Worm (Caenorhabditis elegans) whole organism, midembryonic: ENCODE measurements around the gene ZK512.2.
A peak's percentile ranks its signal among the peaks of the same experiment; 100 is the strongest.

ENCODE experiments used
- T22C8.4 ChIP-seq: fragments of 200-800 bp; sonication (Bioruptor generic); IDR thresholded peaks from 2 replicates; pipeline ENCODE4 v1.3.6; 2022; ENCODE audit warnings: missing genetic modification characterization, missing compliant biosample characterization
- cog-1 ChIP-seq: sonication (generic microtip); optimal IDR thresholded peaks from 2 replicates; lab custom pipeline; 2016; ENCODE audit warnings: missing genetic modification characterization, missing compliant biosample characterization
- flt-1 ChIP-seq: fragments of 200-800 bp; sonication (Bioruptor generic); IDR thresholded peaks from 2 replicates; pipeline ENCODE4 v1.3.6; 2022; ENCODE audit warnings: missing genetic modification characterization, missing compliant biosample characterization
- klf-2 ChIP-seq: fragments of 200-800 bp; sonication (Bioruptor generic); conservative IDR thresholded peaks from 2 replicates; pipeline ENCODE4 v1.3.6; 2022; ENCODE audit warnings: missing genetic modification reagents, missing genetic modification characterization, missing compliant biosample characterization
- med-1 ChIP-seq: sonication (generic microtip); optimal IDR thresholded peaks from 2 replicates; lab custom pipeline; 2017; ENCODE audit warnings: missing genetic modification characterization, mild to moderate bottlenecking, missing compliant biosample characterization, antibody characterized with exemption, missing genetic modification reagents; ENCODE audit not compliant: insufficient read depth
- ref-1 ChIP-seq: fragments of 200-800 bp; sonication (Bioruptor generic); conservative IDR thresholded peaks from 2 replicates; pipeline ENCODE4 v1.3.6; 2022; ENCODE audit warnings: missing genetic modification reagents, missing genetic modification characterization, missing compliant biosample characterization
- tab-1 ChIP-seq: fragments of 200-800 bp; sonication (Bioruptor generic); IDR thresholded peaks from 2 replicates; pipeline ENCODE4 v1.3.6; 2022; ENCODE audit warnings: missing genetic modification characterization, missing compliant biosample characterization
- ztf-23 ChIP-seq: fragments of 200-800 bp; sonication (Bioruptor generic); IDR thresholded peaks from 2 replicates; pipeline ENCODE4 v1.3.6; 2022; ENCODE audit warnings: missing genetic modification reagents, missing genetic modification characterization, missing compliant biosample characterization
- ztf-29 ChIP-seq: fragments of 200-800 bp; sonication (Bioruptor generic); IDR thresholded peaks from 2 replicates; pipeline ENCODE4 v1.3.6; 2022; ENCODE audit warnings: missing genetic modification reagents, missing genetic modification characterization, missing compliant biosample characterization

ZK512.2 gene

DNA sequence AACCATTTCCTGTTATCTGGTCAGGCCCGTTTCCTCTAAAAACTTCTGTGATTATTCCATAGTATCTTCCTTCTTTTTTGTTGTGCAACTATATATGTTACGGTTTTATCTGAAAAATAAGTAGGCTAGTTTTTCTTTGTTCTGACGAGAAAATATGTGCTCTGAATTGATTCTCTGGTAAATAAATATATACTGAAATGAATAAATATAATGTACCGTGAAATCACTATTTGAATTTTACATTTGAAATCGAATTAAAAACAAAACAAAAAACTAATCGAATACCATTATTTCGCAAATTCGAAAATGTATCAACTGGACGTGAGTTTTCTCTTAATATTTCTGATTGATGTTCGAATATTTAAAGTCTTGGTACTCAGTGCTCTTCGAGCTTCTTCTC, 14.0 kb downstream of the ZK512.2 start, which contains the start of gene ZK512.10:
ZK512.10 (plus strand) TSS at position 301 of the 400 bp plus-strand sequence.
- TF ChIP-seq tab-1 (GFP tag; lab: Robert Waterston, UW) (no peak), med-1 (GFP tag; lab: Kevin White, UChicago) (no peak), T22C8.4 (no peak), cog-1 (no peak), ztf-29 (GFP tag; lab: Robert Waterston, UW) (no peak), flt-1 (GFP tag; lab: Robert Waterston, UW) (no peak), ztf-23 (GFP tag; lab: Robert Waterston, UW) (no peak), klf-2 (GFP tag; lab: Robert Waterston, UW) (no peak), ref-1 (no peak)

DNA sequence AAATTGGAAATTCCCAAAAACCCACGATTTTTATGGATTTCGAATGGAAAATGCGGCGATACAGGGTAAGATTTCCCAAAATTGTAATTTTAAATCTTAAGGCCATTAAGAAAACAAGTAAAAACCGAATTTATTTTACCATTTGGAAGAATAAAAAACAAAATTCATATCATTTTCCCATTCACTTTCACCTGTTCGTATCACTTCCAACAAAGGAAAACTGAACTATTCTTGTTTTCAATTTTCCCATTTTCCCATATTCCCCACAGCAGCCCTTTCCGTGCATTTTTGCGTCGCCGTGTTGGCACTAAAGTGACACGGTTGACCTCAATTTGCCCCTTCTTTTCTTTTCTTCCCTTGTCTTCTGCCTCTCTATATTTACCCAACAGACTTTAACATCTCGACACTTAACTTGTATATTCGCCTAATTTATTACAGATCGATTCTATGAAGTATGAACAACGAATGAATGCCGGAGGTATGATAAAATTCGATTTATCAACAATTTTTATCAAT, 18.7 kb downstream of the ZK512.2 start, which contains the start of gene sec-16A.1:
sec-16A.1 (plus strand) TSS at position 51 of the 516 bp plus-strand sequence.
- TF ChIP-seq flt-1 (GFP tag; lab: Robert Waterston, UW) (no peak), klf-2 (GFP tag; lab: Robert Waterston, UW) (no peak), ztf-29 (GFP tag; lab: Robert Waterston, UW) (no peak), T22C8.4 (no peak), tab-1 (GFP tag; lab: Robert Waterston, UW) (no peak), ztf-23 (GFP tag; lab: Robert Waterston, UW) (no peak), med-1 (GFP tag; lab: Kevin White, UChicago) (no peak)

DNA sequence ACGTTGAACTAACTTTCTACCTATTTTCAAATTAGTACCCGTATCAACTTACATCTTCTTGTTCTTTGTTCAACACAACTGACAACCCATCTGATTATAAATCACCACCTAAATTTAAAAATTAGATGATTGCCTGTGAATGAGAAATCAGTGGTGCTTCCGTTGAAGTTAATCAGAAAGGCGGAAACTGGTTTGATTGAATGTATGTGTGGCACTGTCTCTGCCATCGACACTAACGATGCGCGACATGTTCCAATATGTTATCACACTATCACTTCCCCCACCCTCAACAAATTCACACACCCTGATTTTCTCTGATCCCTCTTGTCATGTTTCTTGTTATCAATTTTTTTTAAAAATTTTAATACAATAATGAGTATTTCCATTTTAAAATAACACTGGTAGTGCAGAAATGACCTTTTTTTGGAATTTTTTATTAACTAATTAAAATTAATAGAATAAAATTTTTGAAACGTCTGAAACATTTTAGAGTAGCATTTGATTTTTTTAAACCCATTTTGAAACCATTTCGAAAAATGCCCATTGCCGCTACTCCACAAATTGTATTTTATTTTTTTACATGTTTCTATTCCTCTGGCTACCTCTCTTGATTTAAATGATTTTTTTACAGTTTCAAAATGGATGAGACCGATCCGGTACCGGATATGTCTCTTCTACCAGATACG, 25.5 kb downstream of the ZK512.2 start, which contains the start of gene ced-11:
ced-11 (plus strand) TSS at position 636 of the 686 bp plus-strand sequence.
- no peak for TF ChIP-seq ztf-23 (GFP tag; lab: Robert Waterston, UW)
- no peak for TF ChIP-seq tab-1 (GFP tag; lab: Robert Waterston, UW)
- no peak for TF ChIP-seq ztf-29 (GFP tag; lab: Robert Waterston, UW)
- TF ChIP-seq med-1 (GFP tag; lab: Kevin White, UChicago), result no peak
- TF ChIP-seq flt-1 (GFP tag; lab: Robert Waterston, UW), result no peak
- no peak for TF ChIP-seq cog-1
- TF ChIP-seq ref-1, result no peak
- TF ChIP-seq T22C8.4, result no peak
- TF ChIP-seq klf-2 (GFP tag; lab: Robert Waterston, UW), result no peak

DNA sequence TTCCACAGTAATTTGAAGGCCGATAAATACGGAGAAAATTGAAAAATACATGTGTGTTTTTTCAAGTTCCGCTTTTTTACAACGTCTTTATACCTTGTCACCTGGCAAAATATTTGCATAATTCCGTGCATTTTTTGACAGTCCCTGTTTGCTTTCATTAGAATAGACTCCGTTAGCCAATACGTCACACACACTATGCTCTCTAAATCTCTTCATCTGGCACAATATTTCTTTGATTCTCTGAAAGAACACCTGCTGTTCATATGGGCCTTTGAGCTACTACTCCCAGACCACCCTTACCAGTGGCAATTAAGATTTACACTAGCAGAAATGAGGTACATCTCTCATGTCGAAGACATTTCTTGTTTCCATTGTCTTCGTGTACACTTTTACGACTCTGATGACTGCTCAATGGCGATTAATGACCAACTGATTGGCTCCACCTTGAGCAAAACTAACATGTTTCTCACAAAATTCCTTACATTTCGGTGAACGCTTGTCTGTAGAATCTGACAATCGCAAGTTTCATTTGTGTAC, 26.2 kb downstream of the ZK512.2 start, which contains the start of gene grl-11:
grl-11 (minus strand) TSS at position 51 of the 537 bp plus-strand sequence.
- TF ChIP-seq cog-1 (no peak), tab-1 (GFP tag; lab: Robert Waterston, UW) (no peak), T22C8.4 (no peak), klf-2 (GFP tag; lab: Robert Waterston, UW) (no peak), ztf-23 (GFP tag; lab: Robert Waterston, UW) (no peak), med-1 (GFP tag; lab: Kevin White, UChicago) (no peak), ref-1 (no peak), flt-1 (GFP tag; lab: Robert Waterston, UW) (no peak), ztf-29 (GFP tag; lab: Robert Waterston, UW) (no peak)

DNA sequence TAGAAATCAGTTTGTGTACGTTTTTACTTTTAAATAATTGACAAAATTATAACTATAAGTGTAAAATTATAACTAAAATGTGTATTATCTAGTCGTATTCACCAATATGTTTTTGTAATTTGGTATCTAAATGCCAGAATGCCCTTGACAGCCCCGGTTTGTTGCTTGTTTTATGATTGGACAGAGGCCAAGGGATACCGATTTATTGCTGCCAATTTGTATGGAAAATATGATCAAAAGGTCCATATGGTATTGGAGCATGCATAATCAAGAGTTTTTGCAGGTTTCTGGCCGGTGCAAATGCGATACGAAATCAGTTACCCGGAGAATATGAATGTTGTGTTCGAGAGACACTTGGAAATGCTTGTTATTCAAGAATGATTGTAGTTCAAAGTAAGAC, 28.8 kb downstream of the ZK512.2 start:
- no peak for TF ChIP-seq ztf-23 (GFP tag; lab: Robert Waterston, UW)
- no peak for TF ChIP-seq ref-1
- TF ChIP-seq T22C8.4, result no peak
- no peak for TF ChIP-seq flt-1 (GFP tag; lab: Robert Waterston, UW)
- TF ChIP-seq ztf-29 (GFP tag; lab: Robert Waterston, UW), result no peak
- no peak for TF ChIP-seq cog-1
- no peak for TF ChIP-seq med-1 (GFP tag; lab: Kevin White, UChicago)
- TF ChIP-seq klf-2 (GFP tag; lab: Robert Waterston, UW), result no peak
- no peak for TF ChIP-seq tab-1 (GFP tag; lab: Robert Waterston, UW)

DNA sequence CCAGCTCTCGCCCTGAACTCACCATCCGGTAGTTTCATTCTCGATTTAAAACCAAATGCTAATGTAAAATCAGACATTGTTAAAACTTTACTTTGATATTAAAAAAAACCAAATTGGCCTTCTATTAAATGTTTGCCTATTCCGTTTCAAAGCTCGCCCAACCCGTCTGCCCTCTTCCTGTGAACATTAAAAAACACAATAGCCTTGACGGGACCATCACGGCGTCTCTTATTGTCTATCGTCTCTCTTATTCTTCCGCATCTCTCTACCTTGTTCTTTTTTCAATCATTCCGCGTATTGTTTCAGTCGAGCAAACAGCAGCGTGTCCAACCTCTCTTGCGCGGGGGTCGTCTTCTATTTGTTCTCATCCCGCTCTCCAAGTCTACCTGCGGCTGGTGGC, 29.9 kb downstream of the ZK512.2 start, which contains the start of gene ZK512.1:
ZK512.1 (plus strand) TSS at position 301 of the 400 bp plus-strand sequence.
- TF ChIP-seq T22C8.4 (no peak), tab-1 (GFP tag; lab: Robert Waterston, UW) (no peak), ztf-29 (GFP tag; lab: Robert Waterston, UW) (no peak), ref-1 (no peak), flt-1 (GFP tag; lab: Robert Waterston, UW) (no peak), cog-1 (no peak), klf-2 (GFP tag; lab: Robert Waterston, UW) (no peak), ztf-23 (GFP tag; lab: Robert Waterston, UW) (no peak), med-1 (GFP tag; lab: Kevin White, UChicago) (no peak)

DNA sequence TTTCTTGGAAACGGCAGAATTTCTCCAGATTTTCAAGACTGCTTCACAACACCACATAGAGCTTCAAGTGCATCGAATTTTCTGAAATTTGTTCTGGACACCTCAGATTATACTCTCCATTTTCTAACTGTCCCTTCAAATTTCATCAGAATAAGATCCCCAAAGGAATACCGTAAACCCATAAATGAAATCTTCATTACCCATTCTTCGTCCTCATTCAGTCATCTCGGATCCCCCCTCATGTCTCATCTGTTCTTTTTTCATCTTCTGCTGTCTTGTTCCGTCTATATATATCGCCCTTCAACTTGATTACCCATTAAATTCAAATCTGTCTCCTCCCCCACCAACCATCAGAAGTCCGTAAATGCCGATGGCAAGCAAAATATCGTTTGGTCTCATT, 30.5 kb downstream of the ZK512.2 start:
- TF ChIP-seq cog-1 (no peak), flt-1 (GFP tag; lab: Robert Waterston, UW) (peak; percentile 44; the same call in 1 of the 2 replicates), T22C8.4 (no peak)

DNA sequence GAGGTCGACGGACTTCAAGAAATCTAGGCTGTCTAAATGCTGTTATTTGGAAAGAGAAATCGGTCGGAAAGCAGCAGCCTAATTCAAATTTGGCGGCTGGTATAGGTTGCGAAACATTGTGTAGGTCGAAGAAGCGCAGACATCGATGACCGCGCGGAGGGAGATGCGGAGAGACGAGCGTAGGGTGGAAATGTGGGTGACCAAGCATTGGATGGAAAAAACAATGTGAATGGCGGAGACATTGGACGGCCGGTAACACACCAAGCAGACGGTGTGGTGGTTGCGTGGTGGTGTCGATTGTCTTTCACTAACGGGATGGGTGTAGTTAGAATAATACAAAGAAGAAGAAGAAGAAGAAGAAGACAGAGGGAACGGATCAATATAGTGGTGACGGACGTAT, 32.1 kb downstream of the ZK512.2 start:
- TF ChIP-seq klf-2 (GFP tag; lab: Robert Waterston, UW), result no peak
- peak; percentile 55; the same call in 1 of the 2 replicates for TF ChIP-seq tab-1 (GFP tag; lab: Robert Waterston, UW)

DNA sequence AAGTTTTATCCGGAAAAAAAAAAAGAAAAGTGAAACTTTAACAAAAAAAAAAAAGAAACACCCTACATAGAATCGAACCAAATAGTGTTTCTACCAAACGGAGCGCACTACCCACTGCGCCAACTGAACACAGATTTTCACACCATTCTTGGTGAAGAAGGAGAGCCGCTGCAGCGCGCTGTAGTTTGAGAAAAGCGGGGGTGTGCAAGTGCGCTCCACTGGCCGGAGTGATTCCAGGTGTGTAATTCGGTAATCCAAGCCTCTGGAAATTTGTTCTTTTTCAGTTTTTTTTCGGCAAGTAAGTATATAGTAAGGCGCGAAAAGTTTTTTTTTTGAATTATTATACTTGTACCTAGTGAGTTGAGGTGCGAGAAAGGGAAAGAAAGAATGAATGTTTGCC, 33.7 kb downstream of the ZK512.2 start:
- TF ChIP-seq klf-2 (GFP tag; lab: Robert Waterston, UW) (0 out of 2 replicates have a peak, but pooled peaks have one; percentile 43), ztf-23 (GFP tag; lab: Robert Waterston, UW) (0 out of 2 replicates have a peak, but pooled peaks have one; percentile 49), ztf-29 (GFP tag; lab: Robert Waterston, UW) (peak; percentile 28; the same call in 1 of the 2 replicates), T22C8.4 (0 out of 2 replicates have a peak, but pooled peaks have one; percentile 34), flt-1 (GFP tag; lab: Robert Waterston, UW) (peak; percentile 87)
